Fruit fly (Drosophila melanogaster) S2 (cell line): ENCODE data around the gene Pgls.

ENCODE experiments used
- CG8478 ChIP-seq: fragments of >200 bp; optimal IDR thresholded peaks from 2 replicates; lab custom pipeline; 2018
- CTCF ChIP-seq, 2 experiments: fragments of >200 bp; optimal IDR thresholded peaks; 2 replicates each; lab custom pipeline; 2018

DNA sequence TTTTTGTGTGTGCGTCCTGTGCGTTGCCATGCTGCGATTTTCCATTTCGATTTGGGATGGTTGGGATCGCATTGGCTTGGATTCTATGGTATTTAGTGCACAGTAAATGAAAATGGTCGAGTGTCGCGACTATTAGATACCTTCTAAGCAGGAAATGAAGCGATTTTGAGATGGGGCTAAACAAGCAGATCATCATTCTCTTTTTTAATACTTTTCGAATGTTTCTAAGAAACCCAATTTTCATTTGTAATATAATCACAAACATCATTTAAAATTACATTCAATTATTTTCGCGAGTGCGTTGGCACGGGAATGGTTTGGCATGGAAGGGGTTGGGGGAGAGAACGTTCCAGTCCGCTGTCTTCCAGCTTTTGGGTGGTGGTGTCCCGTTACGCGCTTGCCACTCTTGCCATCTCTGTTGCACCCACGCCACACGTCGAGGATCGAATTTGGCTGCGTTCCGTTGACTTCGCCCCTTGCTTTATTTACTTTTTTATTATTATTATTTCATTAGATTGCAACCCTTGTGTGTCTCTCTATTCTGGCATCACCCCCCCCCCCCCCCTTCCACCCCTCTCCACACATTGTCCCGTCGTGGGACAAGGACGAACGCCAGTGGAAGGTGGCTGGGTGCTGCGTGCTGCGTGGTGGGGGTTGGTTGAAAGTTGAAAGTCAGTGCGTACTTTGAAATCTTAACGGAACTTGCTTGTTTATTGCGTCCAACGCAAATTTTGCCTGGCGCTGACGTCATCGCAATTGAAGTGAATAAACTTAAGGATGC lies 21.7 kb upstream of the Pgls start:
- TF ChIP-seq CG8478 (lab: Kevin White, UChicago) (no peak), CTCF (optimal IDR thresholded peaks at IDR 0.05; lab: Kevin White, UChicago) (no peak)
